Fruit fly (Drosophila melanogaster): ENCODE results near the gene CG15258.

dm6 chr2L:15392371-15392770, 30.9 kb upstream of the CG15258 start:
- TF ChIP-seq Hr96 (GFP tag; optimal IDR thresholded peaks at IDR 0.05) (no peak), Clk (GFP tag; optimal IDR thresholded peaks at IDR 0.05) (no peak), CG7101 (tag; optimal IDR thresholded peaks at IDR 0.05) (no peak), toe (GFP tag; optimal IDR thresholded peaks at IDR 0.05) (no peak), Mnt (GFP tag; optimal IDR thresholded peaks at IDR 0.05) (no peak), tj (GFP tag; optimal IDR thresholded peaks at IDR 0.05) (no peak), Crg-1 (GFP tag; optimal IDR thresholded peaks at IDR 0.05) (no peak), CG33017 (tag; optimal IDR thresholded peaks at IDR 0.05) (no peak)
